Fruit fly (Drosophila melanogaster) whole organism, embryonic: ENCODE results near the gene CG13843.

Experiments used
- BEAF-32 ChIP-seq: fragments of 200-800 bp; sonication (Bioruptor generic); optimal IDR thresholded peaks from 3 replicates; lab custom pipeline; 2017; ENCODE audit warnings: missing biosample characterization, missing genetic modification characterization, mild to moderate bottlenecking, moderate library complexity, missing genetic modification reagents
- Bdp1 ChIP-seq: fragments of 200-800 bp; sonication (Bioruptor generic); optimal IDR thresholded peaks from 3 replicates; lab custom pipeline; 2016; ENCODE audit warnings: missing biosample characterization, missing genetic modification characterization
- Bteb2 ChIP-seq: fragments of 200-800 bp; sonication (Bioruptor generic); optimal IDR thresholded peaks from 2 replicates; lab custom pipeline; 2016; ENCODE audit warnings: missing biosample characterization, missing genetic modification characterization
- CG11085 ChIP-seq: fragments of 200-800 bp; sonication (Bioruptor generic); IDR thresholded peaks from 2 replicates; pipeline ENCODE4 v1.3.6; 2022; ENCODE audit warnings: missing biosample characterization, missing genetic modification characterization
- CG11247 ChIP-seq: fragments of 200-800 bp; sonication (Bioruptor generic); IDR thresholded peaks from 2 replicates; pipeline ENCODE4 v1.3.6; 2022; ENCODE audit warnings: missing biosample characterization, missing genetic modification characterization
- CG11398 ChIP-seq: fragments of 200-800 bp; sonication (Bioruptor generic); optimal IDR thresholded peaks from 2 replicates; lab custom pipeline; 2016; ENCODE audit warnings: missing biosample characterization, missing genetic modification characterization
- CG12219 ChIP-seq: fragments of 200-800 bp; sonication (Bioruptor generic); optimal IDR thresholded peaks from 3 replicates; lab custom pipeline; 2018; ENCODE audit warnings: missing biosample characterization, mild to moderate bottlenecking, missing genetic modification characterization
- CG12744 ChIP-seq: fragments of 200-800 bp; sonication (Bioruptor generic); optimal IDR thresholded peaks from 2 replicates; lab custom pipeline; 2016; ENCODE audit warnings: missing biosample characterization, missing genetic modification characterization
- CG12942 ChIP-seq: fragments of 200-800 bp; sonication (Bioruptor generic); optimal IDR thresholded peaks from 3 replicates; lab custom pipeline; 2016; ENCODE audit warnings: missing biosample characterization, missing genetic modification characterization
- CG13424 ChIP-seq: fragments of 200-800 bp; sonication (Bioruptor generic); optimal IDR thresholded peaks from 2 replicates; lab custom pipeline; 2019; ENCODE audit warnings: missing biosample characterization, mild to moderate bottlenecking, missing genetic modification characterization, moderate library complexity
- CG13775 ChIP-seq: fragments of 200-800 bp; sonication (Bioruptor generic); optimal IDR thresholded peaks from 3 replicates; lab custom pipeline; 2017; ENCODE audit warnings: missing biosample characterization, mild to moderate bottlenecking, missing genetic modification characterization
- CG15011 ChIP-seq: fragments of 200-800 bp; sonication (Bioruptor generic); optimal IDR thresholded peaks from 3 replicates; lab custom pipeline; 2018; ENCODE audit warnings: missing biosample characterization, mild to moderate bottlenecking, missing genetic modification characterization
- CG15514 ChIP-seq: fragments of 200-800 bp; sonication (Bioruptor generic); optimal IDR thresholded peaks from 3 replicates; lab custom pipeline; 2017; ENCODE audit warnings: missing biosample characterization, missing genetic modification characterization, mild to moderate bottlenecking, moderate library complexity, missing genetic modification reagents
- CG17385 ChIP-seq: fragments of 200-800 bp; sonication (Bioruptor generic); optimal IDR thresholded peaks from 3 replicates; lab custom pipeline; 2018; ENCODE audit warnings: missing biosample characterization, mild to moderate bottlenecking, missing genetic modification characterization
- CG17912 ChIP-seq: fragments of 200-800 bp; sonication (Bioruptor generic); optimal IDR thresholded peaks from 2 replicates; lab custom pipeline; 2018; ENCODE audit warnings: missing biosample characterization, mild to moderate bottlenecking, missing genetic modification characterization
- CG2199 ChIP-seq: fragments of 200-800 bp; sonication (Bioruptor generic); IDR thresholded peaks from 3 replicates; pipeline ENCODE4 v1.3.6; 2022; ENCODE audit warnings: missing biosample characterization, missing genetic modification characterization
- CG30020 ChIP-seq: fragments of 200-800 bp; optimal IDR thresholded peaks from 2 replicates; lab custom pipeline; 2019; ENCODE audit warnings: missing biosample characterization, mild to moderate bottlenecking, missing genetic modification characterization, moderate library complexity
- CG32767 ChIP-seq: fragments of 200-800 bp; sonication (Bioruptor generic); IDR thresholded peaks from 2 replicates; pipeline ENCODE4 v1.3.6; 2022; ENCODE audit warnings: missing biosample characterization, missing genetic modification characterization
- CG34422 ChIP-seq: fragments of 200-800 bp; sonication (Bioruptor generic); IDR thresholded peaks from 3 replicates; pipeline ENCODE4 v1.3.6; 2022; ENCODE audit warnings: missing biosample characterization, missing genetic modification characterization
- CG4404 ChIP-seq: fragments of 200-800 bp; sonication (Bioruptor generic); IDR thresholded peaks from 2 replicates; pipeline ENCODE4 v1.3.6; 2022; ENCODE audit warnings: missing biosample characterization, missing genetic modification characterization
- CG7271 ChIP-seq: fragments of 200-800 bp; sonication (Bioruptor generic); optimal IDR thresholded peaks from 2 replicates; lab custom pipeline; 2018; ENCODE audit warnings: missing biosample characterization, mild to moderate bottlenecking, missing genetic modification characterization, moderate library complexity
- CG7372 ChIP-seq: fragments of 200-800 bp; sonication (Bioruptor generic); IDR thresholded peaks from 2 replicates; pipeline ENCODE4 v1.3.6; 2022; ENCODE audit warnings: missing biosample characterization, missing genetic modification characterization
- CG7839 ChIP-seq: fragments of 200-800 bp; sonication (Bioruptor generic); optimal IDR thresholded peaks from 3 replicates; lab custom pipeline; 2018; ENCODE audit warnings: missing biosample characterization, mild to moderate bottlenecking, missing genetic modification characterization, moderate library complexity
- CG8281 ChIP-seq: fragments of 200-800 bp; sonication (Bioruptor generic); optimal IDR thresholded peaks from 2 replicates; lab custom pipeline; 2018; ENCODE audit warnings: missing biosample characterization, mild to moderate bottlenecking, missing genetic modification characterization, moderate library complexity
- Dfd ChIP-seq, 2 experiments: fragments of >200 bp; optimal IDR thresholded peaks; 2 replicates each; lab custom pipeline; 2017; ENCODE audit warnings: missing biosample characterization in 2 of 2, missing genetic modification characterization in 2 of 2
- Dll ChIP-seq: fragments of 200-800 bp; sonication (Bioruptor generic); IDR thresholded peaks from 4 replicates; pipeline ENCODE4 v1.3.6; 2022; ENCODE audit warnings: missing biosample characterization, missing genetic modification characterization; ENCODE audit not compliant: partially characterized antibody
- Eip74EF ChIP-seq, 2 experiments: fragments of 200-800 bp in 1 of 2; fragments of >200 bp in 1 of 2; sonication (Bioruptor generic) in 1 of 2; optimal IDR thresholded peaks; 2 replicates each; lab custom pipeline; 2017 to 2019; ENCODE audit warnings: missing biosample characterization in 2 of 2, missing genetic modification characterization in 2 of 2, mild to moderate bottlenecking in 1 of 2, moderate library complexity in 1 of 2
- Fer1 ChIP-seq: fragments of 200-800 bp; sonication (Bioruptor generic); optimal IDR thresholded peaks from 2 replicates; lab custom pipeline; 2017; ENCODE audit warnings: missing biosample characterization, mild to moderate bottlenecking, missing genetic modification characterization
- Gsc ChIP-seq: fragments of 200-800 bp; sonication (Bioruptor generic); IDR thresholded peaks from 2 replicates; pipeline ENCODE4 v1.3.6; 2022; ENCODE audit warnings: missing biosample characterization, missing genetic modification characterization
- HLH3B ChIP-seq: fragments of 200-800 bp; sonication (Bioruptor generic); IDR thresholded peaks from 2 replicates; pipeline ENCODE4 v1.3.6; 2022; ENCODE audit warnings: missing biosample characterization, missing genetic modification characterization
- Meics ChIP-seq: fragments of 200-800 bp; sonication (Bioruptor generic); optimal IDR thresholded peaks from 2 replicates; lab custom pipeline; 2017; ENCODE audit warnings: missing biosample characterization, mild to moderate bottlenecking, missing genetic modification characterization
- NC2α ChIP-seq: fragments of 200-800 bp; sonication (Bioruptor generic); optimal IDR thresholded peaks from 2 replicates; lab custom pipeline; 2016; ENCODE audit warnings: missing biosample characterization, missing genetic modification characterization
- Nf-YB ChIP-seq: fragments of 200-800 bp; sonication (Bioruptor generic); optimal IDR thresholded peaks from 3 replicates; lab custom pipeline; 2019; ENCODE audit warnings: missing biosample characterization, mild to moderate bottlenecking, missing genetic modification characterization, moderate library complexity
- aop ChIP-seq: fragments of 200-800 bp; sonication (Bioruptor generic); IDR thresholded peaks from 2 replicates; pipeline ENCODE4 v1.3.6; 2022; ENCODE audit warnings: missing biosample characterization, missing genetic modification characterization
- cas ChIP-seq: fragments of 200-800 bp; sonication (Bioruptor generic); IDR thresholded peaks from 2 replicates; pipeline ENCODE4 v1.3.6; 2022; ENCODE audit warnings: missing biosample characterization, missing genetic modification characterization
- exex ChIP-seq: fragments of 200-800 bp; sonication (Bioruptor generic); optimal IDR thresholded peaks from 4 replicates; lab custom pipeline; 2018; ENCODE audit warnings: missing biosample characterization, mild to moderate bottlenecking, missing genetic modification characterization, moderate library complexity
- gem ChIP-seq: fragments of 200-800 bp; sonication (Bioruptor generic); optimal IDR thresholded peaks from 2 replicates; lab custom pipeline; 2019; ENCODE audit warnings: missing biosample characterization, mild to moderate bottlenecking, missing genetic modification characterization, moderate library complexity
- grau ChIP-seq: fragments of 200-800 bp; optimal IDR thresholded peaks from 3 replicates; lab custom pipeline; 2019; ENCODE audit warnings: missing biosample characterization, mild to moderate bottlenecking, missing genetic modification characterization, moderate library complexity
- nmo ChIP-seq: fragments of 200-800 bp; sonication (Bioruptor generic); optimal IDR thresholded peaks from 2 replicates; lab custom pipeline; 2018; ENCODE audit warnings: missing biosample characterization, mild to moderate bottlenecking, missing genetic modification characterization, moderate library complexity
- peb ChIP-seq: fragments of 200-800 bp; sonication (Bioruptor generic); IDR thresholded peaks from 2 replicates; pipeline ENCODE4 v1.3.6; 2022; ENCODE audit warnings: missing biosample characterization, missing genetic modification characterization
- repo ChIP-seq: fragments of 200-800 bp; sonication (Bioruptor generic); optimal IDR thresholded peaks from 2 replicates; lab custom pipeline; 2016; ENCODE audit warnings: missing biosample characterization, missing genetic modification characterization
- run ChIP-seq: fragments of 200-800 bp; sonication (Bioruptor generic); optimal IDR thresholded peaks from 3 replicates; lab custom pipeline; 2018; ENCODE audit warnings: missing biosample characterization, mild to moderate bottlenecking, missing genetic modification characterization
- sc ChIP-seq, 3 experiments: fragments of >200 bp in 2 of 3; fragments of 200-800 bp in 1 of 3; sonication (Bioruptor generic) in 1 of 3; optimal IDR thresholded peaks; 2 replicates in 2 of 3; 3 replicates in 1 of 3; lab custom pipeline; 2017; ENCODE audit warnings: mild to moderate bottlenecking in 1 of 3, missing biosample characterization in 1 of 3, missing genetic modification characterization in 1 of 3, missing genetic modification reagents in 1 of 3
- sens-2 ChIP-seq: fragments of 200-800 bp; sonication (Bioruptor generic); IDR thresholded peaks from 2 replicates; pipeline ENCODE4 v1.3.6; 2022; ENCODE audit warnings: missing biosample characterization, missing genetic modification characterization
- tgo ChIP-seq: fragments of 200-800 bp; sonication (Bioruptor generic); IDR thresholded peaks from 3 replicates; pipeline ENCODE4 v1.3.6; 2022; ENCODE audit warnings: missing biosample characterization, missing genetic modification characterization
- ttk ChIP-seq: fragments of 200-800 bp; sonication (Bioruptor generic); IDR thresholded peaks from 2 replicates; pipeline ENCODE4 v2.1.2; 2022; ENCODE audit warnings: missing biosample characterization, missing genetic modification characterization
- tup ChIP-seq: fragments of 200-800 bp; sonication (Bioruptor generic); optimal IDR thresholded peaks from 2 replicates; lab custom pipeline; 2016; ENCODE audit warnings: missing biosample characterization, mild to moderate bottlenecking, missing genetic modification characterization, moderate library complexity
- unc-4 ChIP-seq: fragments of 200-800 bp; sonication (Bioruptor generic); IDR thresholded peaks from 2 replicates; pipeline ENCODE4 v1.3.6; 2022; ENCODE audit warnings: missing biosample characterization, missing genetic modification characterization; ENCODE audit not compliant: partially characterized antibody
- wor ChIP-seq: fragments of 200-800 bp; sonication (Bioruptor generic); IDR thresholded peaks from 2 replicates; pipeline ENCODE4 v1.3.6; 2022; ENCODE audit warnings: missing biosample characterization, missing genetic modification characterization
- zen2 ChIP-seq: fragments of 200-800 bp; sonication (Bioruptor generic); IDR thresholded peaks from 3 replicates; pipeline ENCODE4 v1.3.6; 2022; ENCODE audit warnings: missing biosample characterization, missing genetic modification characterization; ENCODE audit not compliant: partially characterized antibody

Gene CG13843

DNA sequence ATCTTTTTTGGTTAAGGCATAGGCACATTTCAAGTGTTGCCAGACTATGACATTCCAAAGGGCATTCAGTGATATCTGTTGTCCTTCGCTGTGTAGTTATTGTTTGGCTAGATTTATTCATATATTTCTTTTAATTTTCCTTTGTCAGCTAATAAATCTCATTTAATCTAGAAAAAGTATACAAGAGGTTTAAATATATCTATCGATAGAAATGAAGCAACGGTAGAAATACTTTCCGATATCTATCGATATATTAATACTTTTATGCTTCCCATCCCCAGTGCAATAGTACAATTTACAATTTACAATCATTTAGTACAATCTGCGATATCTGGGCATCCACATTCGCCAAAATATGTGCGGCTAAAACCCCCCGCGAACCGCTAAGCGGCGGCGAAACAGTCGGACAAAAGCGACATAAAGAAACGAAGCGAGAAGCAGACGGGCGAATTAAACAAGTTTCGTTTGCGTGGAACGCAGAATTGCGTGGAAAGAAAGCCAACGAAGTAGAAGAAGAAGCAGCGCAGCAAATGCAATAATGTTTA lies 21.8 kb upstream of the CG13843 start, which contains the start of gene Efa6 (continued):
- TF ChIP-seq CG17385 (GFP tag; lab: Kevin White, UChicago) (peak; percentile 87), unc-4 (GFP tag; lab: Robert Waterston, UW) (peak; percentile 97), cas (GFP tag; lab: Robert Waterston, UW) (peak; percentile 29; the same call in 1 of the 2 replicates), aop (no peak), wor (no peak), CG17912 (no peak), CG7372 (no peak), NC2α (GFP tag; lab: Kevin White, UChicago) (no peak), CG12744 (no peak), tup (GFP tag; lab: Kevin White, UChicago) (no peak), sens-2 (GFP tag; lab: Robert Waterston, UW) (no peak), gem (tag; lab: Kevin White, UChicago) (no peak), Nf-YB (GFP tag; lab: Kevin White, UChicago) (no peak), BEAF-32 (GFP tag; lab: Kevin White, UChicago) (peak; percentile 96), CG15514 (peak; percentile 94), sc (optimal IDR thresholded peaks at IDR 0.05; lab: Kevin White, UChicago) (no peak), sc (GFP tag; optimal IDR thresholded peaks at IDR 0.05; lab: Kevin White, UChicago) (no peak), Meics (GFP tag; lab: Kevin White, UChicago) (no peak), Bteb2 (GFP tag; lab: Kevin White, UChicago) (peak; percentile 30), CG4404 (GFP tag; lab: Robert Waterston, UW) (no peak), CG2199 (no peak), tgo (GFP tag; lab: Robert Waterston, UW) (0 out of 3 replicates have a peak, but pooled peaks have one; percentile 18), CG13775 (GFP tag; lab: Kevin White, UChicago) (peak; percentile 64), Eip74EF (GFP tag; optimal IDR thresholded peaks at IDR 0.05; lab: Kevin White, UChicago) (peak in 1 of 2 experiments; percentile 0), HLH3B (no peak), CG11247 (GFP tag; lab: Robert Waterston, UW) (no peak), CG11398 (no peak), zen2 (GFP tag; lab: Robert Waterston, UW) (peak; percentile 77; the same call in 1 of the 3 replicates), CG34422 (GFP tag; lab: Robert Waterston, UW) (no peak; the same call in 2 of the 3 replicates), Fer1 (GFP tag; lab: Kevin White, UChicago) (peak; percentile 40), ttk (GFP tag; lab: Robert Waterston, UW) (no peak), CG7271 (tag; lab: Kevin White, UChicago) (no peak), Dfd (GFP tag; optimal IDR thresholded peaks at IDR 0.05; lab: Kevin White, UChicago) (no peak), CG11085 (GFP tag; lab: Robert Waterston, UW) (no peak), grau (peak; percentile 58), CG8281 (tag; lab: Kevin White, UChicago) (no peak), run (peak; percentile 13), CG12219 (GFP tag; lab: Kevin White, UChicago) (no peak), nmo (GFP tag; lab: Kevin White, UChicago) (peak; percentile 76), CG30020 (tag; lab: Kevin White, UChicago) (peak; percentile 62), Bdp1 (GFP tag; lab: Kevin White, UChicago) (no peak), peb (GFP tag; lab: Robert Waterston, UW) (no peak), CG15011 (GFP tag; lab: Kevin White, UChicago) (no peak), Dll (GFP tag; lab: Robert Waterston, UW) (peak; percentile 99), CG12942 (GFP tag; lab: Kevin White, UChicago) (peak; percentile 41), CG13424 (tag; lab: Kevin White, UChicago) (peak; percentile 57), CG32767 (GFP tag; lab: Robert Waterston, UW) (no peak), CG7839 (tag; lab: Kevin White, UChicago) (peak; percentile 46), Gsc (GFP tag; lab: Robert Waterston, UW) (no peak), repo (no peak), exex (tag; lab: Kevin White, UChicago) (peak; percentile 48)
